Worm (Caenorhabditis elegans) whole organism, L4 larva: ENCODE measurements around the gene F16B4.6.
A peak's percentile ranks its signal among the peaks of the same experiment; 100 is the strongest.
"Not testable (repeated sequence)": the region's sequence is repeated elsewhere in the genome, so short reads cannot be mapped to it uniquely, and the experiment has no call there.

ENCODE experiments used
- D1046.2 ChIP-seq: fragments of 200-800 bp; sonication (Bioruptor generic); IDR thresholded peaks from 2 replicates; pipeline ENCODE4 v1.3.6; 2022; ENCODE audit warnings: missing genetic modification characterization, missing compliant biosample characterization
- F26F4.8 ChIP-seq: fragments of 200-800 bp; sonication (Bioruptor generic); conservative IDR thresholded peaks from 2 replicates; pipeline ENCODE4 v1.3.6; 2022; ENCODE audit warnings: missing genetic modification characterization, missing compliant biosample characterization
- F44E2.7 ChIP-seq: fragments of 200-800 bp; sonication (Bioruptor generic); IDR thresholded peaks from 2 replicates; pipeline ENCODE4 v2.1.2; 2022; ENCODE audit warnings: missing genetic modification characterization, missing compliant biosample characterization
- Y48G9A.11 ChIP-seq: fragments of 200-800 bp; sonication (Bioruptor generic); IDR thresholded peaks from 2 replicates; pipeline ENCODE4 v1.3.6; 2022; ENCODE audit warnings: missing genetic modification reagents, missing genetic modification characterization, missing compliant biosample characterization
- Y75B8A.6 ChIP-seq: fragments of 200-800 bp; sonication (Bioruptor generic); IDR thresholded peaks from 2 replicates; pipeline ENCODE4 v1.3.6; 2022; ENCODE audit warnings: missing genetic modification reagents, missing genetic modification characterization, missing compliant biosample characterization
- ZK337.2 ChIP-seq: fragments of 200-800 bp; sonication (Bioruptor generic); IDR thresholded peaks from 2 replicates; pipeline ENCODE4 v1.3.6; 2022; ENCODE audit warnings: missing genetic modification reagents, missing genetic modification characterization, missing compliant biosample characterization
- arid-1 ChIP-seq: fragments of 200-800 bp; sonication (Bioruptor generic); conservative IDR thresholded peaks from 2 replicates; pipeline ENCODE4 v1.3.6; 2022; ENCODE audit warnings: missing genetic modification reagents, missing genetic modification characterization, missing compliant biosample characterization
- ceh-20 ChIP-seq: fragments of 200-800 bp; sonication (Bioruptor generic); IDR thresholded peaks from 2 replicates; pipeline ENCODE4 v1.3.6; 2022; ENCODE audit warnings: missing genetic modification reagents, missing genetic modification characterization, missing compliant biosample characterization
- ceh-44 ChIP-seq: fragments of 200-800 bp; sonication (Bioruptor generic); IDR thresholded peaks from 2 replicates; pipeline ENCODE4 v1.3.6; 2022; ENCODE audit warnings: missing genetic modification reagents, missing genetic modification characterization, missing compliant biosample characterization
- ctbp-1 ChIP-seq: fragments of 200-800 bp; sonication (Bioruptor generic); IDR thresholded peaks from 2 replicates; pipeline ENCODE4 v1.3.6; 2022; ENCODE audit warnings: missing genetic modification reagents, missing genetic modification characterization, missing compliant biosample characterization
- daf-16 ChIP-seq, 3 experiments: sonication (generic microtip); optimal IDR thresholded peaks; 2 replicates each; lab custom pipeline; 2016 to 2017; ENCODE audit warnings: missing genetic modification characterization in 3 of 3, missing genetic modification reagents in 3 of 3, mild to moderate bottlenecking in 2 of 3, missing compliant biosample characterization in 2 of 3, missing biosample characterization in 1 of 3, moderate library complexity in 1 of 3
- dmd-6 ChIP-seq: fragments of 200-800 bp; sonication (Bioruptor generic); IDR thresholded peaks from 2 replicates; pipeline ENCODE4 v1.3.6; 2022; ENCODE audit warnings: missing genetic modification reagents, missing genetic modification characterization, missing compliant biosample characterization
- dmd-8 ChIP-seq: fragments of 200-800 bp; sonication (Bioruptor generic); IDR thresholded peaks from 2 replicates; pipeline ENCODE4 v1.3.6; 2022; ENCODE audit warnings: missing genetic modification characterization, missing compliant biosample characterization
- dmd-9 ChIP-seq: fragments of 200-800 bp; sonication (Bioruptor generic); IDR thresholded peaks from 2 replicates; pipeline ENCODE4 v1.3.6; 2022; ENCODE audit warnings: missing genetic modification reagents, missing genetic modification characterization, missing compliant biosample characterization
- egl-43 ChIP-seq: fragments of 200-800 bp; sonication (Bioruptor generic); IDR thresholded peaks from 2 replicates; pipeline ENCODE4 v1.3.6; 2022; ENCODE audit warnings: missing genetic modification reagents, missing genetic modification characterization, missing compliant biosample characterization
- hmg-1.1 ChIP-seq: fragments of 200-800 bp; sonication (Bioruptor generic); IDR thresholded peaks from 2 replicates; pipeline ENCODE4 v1.3.6; 2022; ENCODE audit warnings: missing genetic modification reagents, missing genetic modification characterization, missing compliant biosample characterization
- lin-1 ChIP-seq: fragments of 200-800 bp; sonication (Bioruptor generic); IDR thresholded peaks from 2 replicates; pipeline ENCODE4 v1.3.6; 2022; ENCODE audit warnings: missing genetic modification reagents, missing genetic modification characterization, missing compliant biosample characterization
- lin-38 ChIP-seq: fragments of 200-800 bp; sonication (Bioruptor generic); IDR thresholded peaks from 2 replicates; pipeline ENCODE4 v1.3.6; 2022; ENCODE audit warnings: missing genetic modification reagents, missing genetic modification characterization, missing compliant biosample characterization
- lir-3 ChIP-seq: sonication (generic microtip); optimal IDR thresholded peaks from 2 replicates; lab custom pipeline; 2016; ENCODE audit warnings: mild to moderate bottlenecking, missing genetic modification characterization, missing compliant biosample characterization
- lsy-2 ChIP-seq, 2 experiments: fragments of 150-350 bp in 1 of 2; sonication (generic microtip) in 1 of 2; optimal IDR thresholded peaks; 2 replicates each; lab custom pipeline; 2014 to 2017; ENCODE audit warnings: missing biosample characterization in 2 of 2, missing genetic modification characterization in 2 of 2
- madf-5 ChIP-seq, 2 experiments: fragments of 200-800 bp; sonication (Bioruptor generic); IDR thresholded peaks; 2 replicates each; pipeline ENCODE4 v1.3.6; 2022; ENCODE audit warnings: missing compliant biosample characterization in 2 of 2, missing genetic modification characterization in 2 of 2
- madf-9 ChIP-seq: fragments of 200-800 bp; sonication (Bioruptor generic); conservative IDR thresholded peaks from 2 replicates; pipeline ENCODE4 v1.3.6; 2022; ENCODE audit warnings: missing genetic modification reagents, missing genetic modification characterization, missing compliant biosample characterization
- mdt-29 ChIP-seq: fragments of 200-800 bp; sonication (Bioruptor generic); IDR thresholded peaks from 2 replicates; pipeline ENCODE4 v1.3.6; 2022; ENCODE audit warnings: missing genetic modification reagents, missing genetic modification characterization, missing compliant biosample characterization
- mxl-2 ChIP-seq: fragments of 200-800 bp; sonication (Bioruptor generic); conservative IDR thresholded peaks from 2 replicates; pipeline ENCODE4 v1.3.6; 2022; ENCODE audit warnings: missing genetic modification reagents, missing genetic modification characterization, missing compliant biosample characterization
- nhr-25 ChIP-seq: sonication (generic microtip); optimal IDR thresholded peaks from 2 replicates; lab custom pipeline; 2017; ENCODE audit warnings: missing genetic modification characterization, mild to moderate bottlenecking, missing compliant biosample characterization, antibody characterized with exemption, moderate library complexity, borderline replicate concordance; ENCODE audit not compliant: insufficient read depth
- nhr-28 ChIP-seq: fragments of 150-350 bp; optimal IDR thresholded peaks from 2 replicates; lab custom pipeline; 2014; ENCODE audit warnings: missing biosample characterization, missing genetic modification characterization
- nhr-41 ChIP-seq: fragments of 200-800 bp; sonication (Bioruptor generic); IDR thresholded peaks from 2 replicates; pipeline ENCODE4 v1.3.6; 2022; ENCODE audit warnings: missing genetic modification reagents, missing genetic modification characterization, missing compliant biosample characterization
- pha-4 ChIP-seq, 2 experiments: fragments of 150-350 bp in 1 of 2; fragments of 200-800 bp in 1 of 2; sonication (Bioruptor generic) in 1 of 2; IDR thresholded peaks in 1 of 2; optimal IDR thresholded peaks in 1 of 2; 2 replicates each; pipeline versions ENCODE4 v1.3.6 to Lab custom; 2014 to 2022; ENCODE audit warnings: missing genetic modification characterization in 2 of 2, missing genetic modification reagents in 2 of 2, missing biosample characterization in 1 of 2, missing compliant biosample characterization in 1 of 2
- php-3 ChIP-seq: fragments of 200-800 bp; sonication (Bioruptor generic); IDR thresholded peaks from 2 replicates; pipeline ENCODE4 v1.3.6; 2022; ENCODE audit warnings: missing genetic modification reagents, missing genetic modification characterization, missing compliant biosample characterization
- saeg-2 ChIP-seq: fragments of 200-800 bp; sonication (Bioruptor generic); IDR thresholded peaks from 2 replicates; pipeline ENCODE4 v1.3.6; 2022; ENCODE audit warnings: missing genetic modification reagents, missing genetic modification characterization, missing compliant biosample characterization
- snpc-1.2 ChIP-seq: fragments of 200-800 bp; sonication (Bioruptor generic); IDR thresholded peaks from 2 replicates; pipeline ENCODE4 v1.3.6; 2022; ENCODE audit warnings: missing genetic modification reagents, missing genetic modification characterization, missing compliant biosample characterization
- tra-1 ChIP-seq: fragments of 200-800 bp; sonication (Bioruptor generic); IDR thresholded peaks from 2 replicates; pipeline ENCODE4 v1.3.6; 2022; ENCODE audit warnings: missing genetic modification reagents, missing genetic modification characterization, missing compliant biosample characterization
- vab-7 ChIP-seq: fragments of 200-800 bp; sonication (Bioruptor generic); IDR thresholded peaks from 2 replicates; pipeline ENCODE4 v1.3.6; 2022; ENCODE audit warnings: missing genetic modification reagents, missing genetic modification characterization, missing compliant biosample characterization
- zip-11 ChIP-seq: fragments of 200-800 bp; sonication (Bioruptor generic); IDR thresholded peaks from 2 replicates; pipeline ENCODE4 v1.3.6; 2022; ENCODE audit warnings: missing genetic modification characterization, missing compliant biosample characterization

The F16B4.6 gene

ce11 chrV:1555072-1555471 is 31.9 kb upstream of the F16B4.6 start:
- TF ChIP-seq lir-3 (tag; lab: Kevin White, UChicago), result no peak
- TF ChIP-seq, all 104 proteins: peak for 0

ce11 chrV:1558113-1558512 is 28.9 kb upstream of the F16B4.6 start:
- TF ChIP-seq daf-16 (GFP tag; optimal IDR thresholded peaks at IDR 0.05; lab: Kevin White, UChicago), result no peak
- peak; percentile 57 for TF ChIP-seq daf-16 (tag; optimal IDR thresholded peaks at IDR 0.05; lab: Kevin White, UChicago)
- TF ChIP-seq ZK337.2 (GFP tag; lab: Robert Waterston, UW), result no peak
- TF ChIP-seq nhr-28, result peak; percentile 8
- no peak for TF ChIP-seq nhr-25 (tag; lab: Kevin White, UChicago)
- no peak for TF ChIP-seq F26F4.8 (GFP tag; lab: Robert Waterston, UW)
- no peak for TF ChIP-seq lsy-2 (tag; optimal IDR thresholded peaks at IDR 0.05; lab: Kevin White, UChicago)
- TF ChIP-seq madf-5 (GFP tag; IDR thresholded peaks at IDR 0.05; lab: Robert Waterston, UW), result no peak

ce11 chrV:1561169-1561568 is 25.8 kb upstream of the F16B4.6 start:
- TF ChIP-seq ZK337.2 (GFP tag; lab: Robert Waterston, UW), result peak; percentile 57; the same call in 1 of the 2 replicates
- peak; percentile 69 for TF ChIP-seq Y48G9A.11 (GFP tag; lab: Robert Waterston, UW)
- TF ChIP-seq Y75B8A.6, result peak; percentile 67; the same call in 1 of the 2 replicates
- peak; percentile 79; the same call in 1 of the 2 replicates for TF ChIP-seq dmd-9
- TF ChIP-seq snpc-1.2 (GFP tag; lab: Robert Waterston, UW), result peak; percentile 85; the same call in 1 of the 2 replicates
- TF ChIP-seq vab-7, result peak; percentile 92
- TF ChIP-seq zip-11 (GFP tag; lab: Robert Waterston, UW), result peak; percentile 77; the same call in 1 of the 2 replicates
- peak; percentile 35; the same call in 1 of the 2 replicates for TF ChIP-seq dmd-6
- peak; percentile 82 for TF ChIP-seq mxl-2 (GFP tag; lab: Robert Waterston, UW)
- TF ChIP-seq F44E2.7 (GFP tag; lab: Robert Waterston, UW), result peak; percentile 93; the same call in 1 of the 2 replicates
- TF ChIP-seq egl-43, result peak; percentile 97
- TF ChIP-seq tra-1 (GFP tag; lab: Robert Waterston, UW), result peak; percentile 77
- TF ChIP-seq madf-9 (GFP tag; lab: Robert Waterston, UW), result peak; percentile 81
- peak; percentile 84 for TF ChIP-seq lin-38
- TF ChIP-seq nhr-41, result peak; percentile 75
- TF ChIP-seq php-3 (GFP tag; lab: Robert Waterston, UW), result peak; percentile 71; the same call in 1 of the 2 replicates
- peak; percentile 86 for TF ChIP-seq D1046.2
- peak; percentile 84; the same call in 1 of the 2 replicates for TF ChIP-seq lin-1
- peak; percentile 65; the same call in 1 of the 2 replicates for TF ChIP-seq saeg-2 (GFP tag; lab: Robert Waterston, UW)
- peak; percentile 32; the same call in 1 of the 2 replicates for TF ChIP-seq mdt-29 (GFP tag; lab: Robert Waterston, UW)
- peak; percentile 61; the same call in 1 of the 2 replicates for TF ChIP-seq ctbp-1
- TF ChIP-seq arid-1 (GFP tag; lab: Robert Waterston, UW), result peak; percentile 95
- peak; percentile 70 for TF ChIP-seq hmg-1.1
- peak; percentile 98 for TF ChIP-seq F26F4.8 (GFP tag; lab: Robert Waterston, UW)
- peak; percentile 22 to 77; a peak in 2 of 4 replicates for TF ChIP-seq madf-5 (GFP tag; IDR thresholded peaks at IDR 0.05; lab: Robert Waterston, UW)
- peak; percentile 70 for TF ChIP-seq ceh-20 (GFP tag; lab: Robert Waterston, UW)
- TF ChIP-seq dmd-8 (GFP tag; lab: Robert Waterston, UW), result peak; percentile 99
- TF ChIP-seq ceh-44 (GFP tag; lab: Robert Waterston, UW), result peak; percentile 46; the same call in 1 of the 2 replicates
- peak; percentile 95 for TF ChIP-seq pha-4 (GFP tag; IDR thresholded peaks at IDR 0.05; lab: Robert Waterston, UW)
- not testable (repeated sequence) for TF ChIP-seq pha-4 (tag; optimal IDR thresholded peaks at IDR 0.05; lab: Kevin White, UChicago)
